Worm (Caenorhabditis elegans): Measurements from ENCODE around the gene F25E5.16.

The F25E5.16 gene

ce11 chrV:7415780-7416428, 22.2 kb upstream of the F25E5.16 start, which contains the start of gene F18E3.13 (continued):
- TF ChIP-seq duxl-1 (tag; optimal IDR thresholded peaks at IDR 0.05; ENCODE audit: poor library complexity), result peak; percentile 36

DNA sequence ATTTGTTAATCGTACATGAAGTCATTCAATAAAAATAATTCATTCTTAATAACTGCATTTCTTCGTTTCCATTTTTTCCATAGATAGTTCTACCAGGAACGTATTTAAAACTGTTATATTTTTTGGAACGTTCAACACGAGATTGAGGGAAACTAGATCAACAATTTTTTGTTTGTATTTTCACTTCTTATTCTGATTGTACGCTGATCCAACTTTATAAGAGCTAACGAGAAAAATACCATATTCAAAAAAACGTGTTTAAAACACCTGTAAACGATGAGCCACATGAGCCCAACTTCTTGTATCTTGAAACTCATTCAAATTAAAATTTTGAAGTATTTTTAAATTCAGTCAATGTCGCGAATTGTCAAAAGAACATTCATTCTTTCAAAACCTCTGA, 21.5 kb upstream of the F25E5.16 start:
- TF ChIP-seq T20F7.1 (GFP tag; optimal IDR thresholded peaks at IDR 0.05) (peak; percentile 14), snpc-1.2 (GFP tag; IDR thresholded peaks at IDR 0.05) (no peak), nhr-102 (tag; optimal IDR thresholded peaks at IDR 0.05) (peak; percentile 5), zag-1 (tag; optimal IDR thresholded peaks at IDR 0.05) (no peak), aha-1 (tag) (peak; percentile 89), tra-1 (GFP tag; IDR thresholded peaks at IDR 0.05) (no peak), Y48G9A.11 (GFP tag; IDR thresholded peaks at IDR 0.05) (no peak), mdl-1 (tag; optimal IDR thresholded peaks at IDR 0.05) (no peak), cey-2 (tag; optimal IDR thresholded peaks at IDR 0.05; ENCODE audit: borderline replicate concordance, insufficient read depth) (no peak)

DNA sequence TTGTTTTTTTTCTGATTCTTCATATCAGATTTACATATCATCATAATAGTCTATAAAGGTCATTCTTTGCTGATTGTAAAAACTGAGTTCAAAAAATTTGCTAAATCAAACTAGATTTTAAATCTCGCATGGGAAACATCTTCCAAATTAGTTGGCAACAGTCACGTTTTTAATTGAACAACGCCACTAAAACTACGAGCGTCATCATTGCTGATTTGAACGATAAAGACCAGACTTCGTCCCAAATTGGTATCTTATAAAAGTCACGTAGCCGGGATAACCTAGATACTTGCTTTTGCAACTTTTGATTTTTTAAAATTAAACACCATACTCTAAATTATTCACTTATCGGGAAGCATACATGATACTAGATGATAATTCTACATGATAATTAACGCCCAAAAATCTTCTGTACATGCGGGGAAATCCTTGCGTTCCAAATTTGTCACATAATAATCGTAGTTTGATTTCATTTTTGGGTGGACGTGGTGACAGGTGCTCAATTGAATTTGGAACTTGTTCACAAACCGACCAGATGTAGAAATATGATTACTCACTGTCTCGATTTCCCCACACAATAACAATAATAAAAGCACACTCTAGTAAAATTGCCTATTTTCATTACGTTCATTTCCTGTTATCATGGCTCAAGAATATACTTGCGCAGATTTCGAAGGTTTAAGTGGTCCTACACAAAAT, 20.9 kb upstream of the F25E5.16 start, which contains the start of gene srw-67:
srw-67 (plus strand) TSS at position 643 of the 699 bp plus-strand sequence.
- no peak for TF ChIP-seq pha-4 (GFP tag; IDR thresholded peaks at IDR 0.05)
- TF ChIP-seq pha-4 (tag; optimal IDR thresholded peaks at IDR 0.05), result no peak
- no peak for TF ChIP-seq php-3 (GFP tag; IDR thresholded peaks at IDR 0.05)
- peak in 1 of 2 experiments; percentile 70 for TF ChIP-seq hif-1 (tag; optimal IDR thresholded peaks at IDR 0.05)
- TF ChIP-seq unc-62 (GFP tag; optimal IDR thresholded peaks at IDR 0.05 in 1 of 2), result peak in 1 of 2 experiments; percentile 90
- no peak for TF ChIP-seq unc-62 (tag; optimal IDR thresholded peaks at IDR 0.05)
- peak; percentile 17 for TF ChIP-seq duxl-1 (tag; optimal IDR thresholded peaks at IDR 0.05; ENCODE audit: poor library complexity)
- no peak for TF ChIP-seq nhr-28 (tag; optimal IDR thresholded peaks at IDR 0.05)
- no peak for TF ChIP-seq arid-1 (GFP tag; conservative IDR thresholded peaks at IDR 0.05)
- peak; percentile 97 for TF ChIP-seq aha-1 (tag)

ce11 chrV:7420162-7420561, 17.9 kb upstream of the F25E5.16 start, which contains the start of gene srxa-4:
Gene srxa-4 (plus strand): TSS chrV:7420462.
- TF ChIP-seq php-3 (GFP tag; IDR thresholded peaks at IDR 0.05) (no peak), hmg-1.1 (GFP tag; IDR thresholded peaks at IDR 0.05) (no peak), pha-4 (GFP tag; IDR thresholded peaks at IDR 0.05) (no peak), pha-4 (tag; optimal IDR thresholded peaks at IDR 0.05) (no peak), hlh-30 (tag; optimal IDR thresholded peaks at IDR 0.05; ENCODE audit: insufficient read depth) (no peak), hlh-11 (tag; optimal IDR thresholded peaks at IDR 0.05) (no peak), lin-15B (tag; optimal IDR thresholded peaks at IDR 0.05) (no peak), unc-39 (tag; optimal IDR thresholded peaks at IDR 0.05) (no peak), zip-2 (tag; optimal IDR thresholded peaks at IDR 0.05) (no peak), nhr-48 (tag; optimal IDR thresholded peaks at IDR 0.05) (no peak), dmd-9 (GFP tag; IDR thresholded peaks at IDR 0.05) (no peak), nhr-41 (GFP tag; IDR thresholded peaks at IDR 0.05) (no peak), unc-62 (GFP tag; optimal IDR thresholded peaks at IDR 0.05 in 1 of 2) (no peak), unc-62 (tag; optimal IDR thresholded peaks at IDR 0.05) (no peak), set-16 (GFP tag; IDR thresholded peaks at IDR 0.05) (no peak)

- TF ChIP-seq hif-1 (tag; optimal IDR thresholded peaks at IDR 0.05) (no peak), unc-62 (GFP tag; optimal IDR thresholded peaks at IDR 0.05 in 1 of 2) (peak in 1 of 2 experiments; percentile 74), unc-62 (tag; optimal IDR thresholded peaks at IDR 0.05) (no peak), zip-2 (tag; optimal IDR thresholded peaks at IDR 0.05) (no peak)
Observed at ce11 chrV:7424336-7424735, 13.7 kb upstream of the F25E5.16 start, which contains the start of gene F18E3.10. Gene F18E3.10 (minus strand): TSS chrV:7424436.

Data from whole organism, L4 larva.